Fruit fly (Drosophila melanogaster) S2 (cell line): Measurements from ENCODE around the gene Baldspot.

ENCODE experiments used
- CG8478 ChIP-seq: fragments of >200 bp; optimal IDR thresholded peaks from 2 replicates; lab custom pipeline; 2018
- CTCF ChIP-seq, 2 experiments: fragments of >200 bp; optimal IDR thresholded peaks; 2 replicates each; lab custom pipeline; 2018

Gene Baldspot

dm6 chr3L:16690055-16690454 lies 28.6 kb upstream of the Baldspot start:
- TF ChIP-seq CG8478 (lab: Kevin White, UChicago), result no peak
- TF ChIP-seq CTCF (optimal IDR thresholded peaks at IDR 0.05; lab: Kevin White, UChicago), result no peak

DNA sequence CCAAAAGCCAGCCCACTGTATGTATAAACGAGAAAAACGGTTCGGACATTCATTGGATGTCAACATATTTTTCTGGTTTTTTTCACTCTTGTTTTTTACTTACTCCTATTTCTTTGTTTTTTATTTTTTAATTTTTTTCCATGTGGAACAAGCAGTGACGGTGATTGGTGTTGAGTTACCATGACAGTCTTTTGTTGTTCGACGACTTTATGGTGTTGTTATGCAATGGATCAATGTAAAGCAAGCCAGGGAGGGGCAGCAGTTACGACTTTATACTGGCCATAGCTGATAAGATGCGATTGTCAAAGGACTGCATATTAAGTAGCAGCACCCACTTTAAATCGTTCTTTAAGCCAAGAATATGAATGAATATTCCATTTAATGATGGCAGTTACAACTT lies 28.1 kb upstream of the Baldspot start:
- TF ChIP-seq CG8478 (lab: Kevin White, UChicago) (no peak), CTCF (optimal IDR thresholded peaks at IDR 0.05; lab: Kevin White, UChicago) (no peak)

dm6 chr3L:16683007-16683406 lies 21.6 kb upstream of the Baldspot start:
- TF ChIP-seq CTCF (optimal IDR thresholded peaks at IDR 0.05; lab: Kevin White, UChicago) (no peak), CG8478 (lab: Kevin White, UChicago) (no peak)

DNA sequence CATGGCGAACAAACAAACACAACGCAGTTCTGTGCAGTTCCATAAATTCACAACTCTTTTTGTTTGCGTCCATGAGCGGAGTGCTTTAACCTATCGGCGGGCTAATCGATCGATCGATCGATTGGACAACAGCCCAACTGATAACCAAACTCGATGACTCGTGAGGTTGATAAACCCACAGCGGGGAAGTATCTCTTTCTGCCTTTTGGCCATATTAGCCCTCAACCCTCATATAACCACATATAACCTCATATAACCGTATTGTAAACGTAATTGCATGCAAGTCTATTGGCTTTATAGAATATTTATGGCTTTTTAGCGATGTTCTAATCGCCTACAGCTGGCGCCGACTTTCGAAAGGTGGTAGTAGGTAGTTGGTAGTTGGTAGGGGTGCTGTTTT lies 21.0 kb upstream of the Baldspot start:
- TF ChIP-seq CG8478 (lab: Kevin White, UChicago) (no peak), CTCF (optimal IDR thresholded peaks at IDR 0.05; lab: Kevin White, UChicago) (no peak)

DNA sequence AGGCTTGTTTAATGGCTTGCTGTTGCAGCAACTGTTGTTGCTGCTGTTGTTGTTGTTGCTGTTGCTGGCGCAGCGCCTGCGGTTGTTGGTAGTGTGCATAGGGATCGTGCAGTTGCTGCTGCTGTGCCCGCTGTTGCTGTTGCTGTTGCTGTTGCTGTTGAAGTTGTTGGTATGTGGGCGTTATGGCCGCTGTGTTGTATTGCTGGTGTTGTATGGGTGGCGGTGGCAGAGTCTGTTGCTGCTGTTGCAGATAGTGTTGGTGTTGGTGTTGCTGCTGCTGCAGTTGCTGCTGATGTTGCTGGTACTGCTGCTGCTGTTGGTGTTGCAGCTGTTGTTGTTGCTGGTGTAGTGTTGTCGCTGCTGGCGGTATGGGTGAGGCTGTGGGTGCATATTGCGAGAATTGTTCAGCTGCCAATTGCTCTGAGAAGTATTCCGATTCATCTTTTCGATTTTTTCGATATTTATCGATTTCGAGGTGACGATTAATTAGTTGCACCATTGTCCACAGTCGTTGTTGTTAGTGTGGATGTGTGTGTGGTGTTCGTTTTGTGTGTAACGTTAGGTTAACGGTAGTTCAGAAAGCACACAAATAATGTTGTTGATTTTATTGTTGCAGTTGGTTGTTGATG lies 18.2 kb upstream of the Baldspot start:
- TF ChIP-seq CG8478 (lab: Kevin White, UChicago) (no peak), CTCF (optimal IDR thresholded peaks at IDR 0.05; lab: Kevin White, UChicago) (no peak)

- TF ChIP-seq CG8478 (lab: Kevin White, UChicago) (no peak), CTCF (optimal IDR thresholded peaks at IDR 0.05; lab: Kevin White, UChicago) (no peak)
These were observed 12.1 kb upstream of the Baldspot start, which contains the start of the genes zetaCOP and CG13032 for dm6 chr3L:16673367-16674014. Gene zetaCOP, minus strand, starts transcription at chr3L:16673555. Gene CG13032, plus strand, starts transcription at chr3L:16673964.

- TF ChIP-seq CG8478 (lab: Kevin White, UChicago) (no peak), CTCF (optimal IDR thresholded peaks at IDR 0.05; lab: Kevin White, UChicago) (no peak)
These were observed 9.7 kb upstream of the Baldspot start for dm6 chr3L:16670882-16671675.

dm6 chr3L:16670195-16670594 lies 8.8 kb upstream of the Baldspot start:
- TF ChIP-seq CG8478 (lab: Kevin White, UChicago) (no peak), CTCF (optimal IDR thresholded peaks at IDR 0.05; lab: Kevin White, UChicago) (no peak)

DNA sequence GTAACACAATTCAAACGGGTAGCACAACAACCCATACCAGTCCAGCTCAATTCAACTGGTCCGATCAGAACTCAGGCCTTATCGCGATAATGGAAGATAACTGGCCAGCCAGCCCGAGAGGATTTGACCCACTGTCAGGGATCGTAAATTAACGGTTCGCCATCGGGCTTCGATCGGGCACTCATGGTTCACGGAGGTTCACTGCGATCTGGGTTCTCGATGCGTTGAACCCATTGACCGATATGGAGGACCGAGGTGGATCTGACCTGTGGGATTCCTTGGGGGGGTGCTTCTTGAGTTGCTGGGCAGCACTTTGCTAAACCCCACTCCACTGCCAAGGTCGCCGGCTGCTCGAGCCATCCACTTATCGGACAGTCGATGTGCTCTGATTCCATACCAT lies 7.4 kb upstream of the Baldspot start:
- TF ChIP-seq CTCF (optimal IDR thresholded peaks at IDR 0.05; lab: Kevin White, UChicago) (no peak), CG8478 (lab: Kevin White, UChicago) (no peak)

DNA sequence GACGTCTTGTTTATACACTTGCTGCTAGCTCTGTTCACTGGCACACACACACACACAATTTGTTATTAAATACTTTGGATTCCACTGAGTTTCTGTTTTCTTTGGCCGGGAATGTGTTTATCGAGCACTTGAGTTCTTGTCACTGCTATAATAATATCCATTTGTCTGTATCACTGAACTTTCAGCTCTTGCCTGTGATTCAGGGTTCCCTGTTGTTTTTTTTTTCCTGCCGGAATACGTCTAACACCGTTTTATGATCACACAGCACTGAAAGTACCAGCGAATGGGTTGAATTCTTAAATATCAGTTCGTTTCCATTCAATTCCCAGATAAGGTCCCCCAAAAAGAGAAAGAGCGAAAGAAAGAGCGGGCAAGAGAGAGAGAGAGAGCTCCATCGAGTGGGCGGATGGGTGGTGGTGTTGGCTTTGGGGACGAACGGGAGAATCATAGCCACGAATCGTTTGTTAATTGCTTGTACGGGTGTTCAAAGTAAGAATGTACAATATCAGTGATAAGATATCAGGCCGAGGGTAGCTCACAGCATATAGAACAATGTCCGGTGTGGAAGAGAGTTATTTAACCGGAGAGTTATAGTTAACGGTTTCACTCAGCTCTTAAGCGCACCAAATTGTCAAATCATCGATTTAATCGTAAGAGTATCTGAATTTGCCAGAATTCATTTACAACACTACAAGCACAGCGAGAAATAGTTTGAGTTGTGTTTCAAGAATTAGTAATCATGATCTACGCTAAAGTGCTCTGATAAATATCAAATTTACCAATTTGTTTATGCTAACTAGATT lies 6.4 kb upstream of the Baldspot start, which contains the start of gene Galphaf:
TSS of gene Galphaf (minus strand) at position 272 of the 803 bp plus-strand sequence.
- TF ChIP-seq CTCF (optimal IDR thresholded peaks at IDR 0.05; lab: Kevin White, UChicago), result no peak
- TF ChIP-seq CG8478 (lab: Kevin White, UChicago), result no peak

- no peak for TF ChIP-seq CTCF (optimal IDR thresholded peaks at IDR 0.05; lab: Kevin White, UChicago)
These were observed 5.1 kb upstream of the Baldspot start for dm6 chr3L:16666429-16667005.

dm6 chr3L:16664146-16664722 lies 2.8 kb upstream of the Baldspot start:
- TF ChIP-seq CTCF (optimal IDR thresholded peaks at IDR 0.05; lab: Kevin White, UChicago), result no peak
- no peak for TF ChIP-seq CG8478 (lab: Kevin White, UChicago)

dm6 chr3L:16659959-16660870 lies 1.2 kb downstream of the Baldspot start:
- TF ChIP-seq CG8478 (lab: Kevin White, UChicago) (no peak), CTCF (optimal IDR thresholded peaks at IDR 0.05; lab: Kevin White, UChicago) (no peak)
